Fruit fly (Drosophila melanogaster) whole organism, adult: ENCODE measurements around the gene CG3226.

Experiments
- CG11617 ChIP-seq: fragments of 200-800 bp; sonication (Bioruptor generic); optimal IDR thresholded peaks from 2 replicates; lab custom pipeline; 2017; ENCODE audit warnings: mild to moderate bottlenecking, missing biosample characterization, missing genetic modification reagents, missing genetic modification characterization
- CG12768 ChIP-seq: fragments of 200-800 bp; sonication (Bioruptor generic); optimal IDR thresholded peaks from 2 replicates; lab custom pipeline; 2017; ENCODE audit warnings: missing biosample characterization, missing genetic modification characterization, mild to moderate bottlenecking, moderate library complexity, missing genetic modification reagents
- CG14711 ChIP-seq: fragments of 200-800 bp; sonication (Bioruptor generic); optimal IDR thresholded peaks from 2 replicates; lab custom pipeline; 2018; ENCODE audit warnings: missing biosample characterization, mild to moderate bottlenecking, missing genetic modification characterization, moderate library complexity
- CG1620 ChIP-seq: fragments of 200-800 bp; sonication (Bioruptor generic); optimal IDR thresholded peaks from 2 replicates; lab custom pipeline; 2016; ENCODE audit warnings: missing biosample characterization, missing genetic modification characterization
- CG33017 ChIP-seq: fragments of 200-800 bp; sonication (Bioruptor generic); optimal IDR thresholded peaks from 2 replicates; lab custom pipeline; 2018; ENCODE audit warnings: missing biosample characterization, mild to moderate bottlenecking, missing genetic modification characterization, moderate library complexity
- CG5204 ChIP-seq: fragments of 200-800 bp; sonication (Bioruptor generic); optimal IDR thresholded peaks from 2 replicates; lab custom pipeline; 2016; ENCODE audit warnings: missing biosample characterization, missing genetic modification characterization
- CG7045 ChIP-seq: fragments of 200-800 bp; sonication (Bioruptor generic); optimal IDR thresholded peaks from 2 replicates; lab custom pipeline; 2017; ENCODE audit warnings: missing biosample characterization, mild to moderate bottlenecking, missing genetic modification characterization
- CG7101 ChIP-seq: fragments of 200-800 bp; sonication (Bioruptor generic); optimal IDR thresholded peaks from 2 replicates; lab custom pipeline; 2018; ENCODE audit warnings: missing biosample characterization, mild to moderate bottlenecking, missing genetic modification characterization, moderate library complexity
- Clk ChIP-seq: fragments of 200-800 bp; sonication (Bioruptor generic); optimal IDR thresholded peaks from 2 replicates; lab custom pipeline; 2017; ENCODE audit warnings: missing biosample characterization, missing genetic modification characterization
- Crg-1 ChIP-seq: fragments of 200-800 bp; sonication (Bioruptor generic); optimal IDR thresholded peaks from 2 replicates; lab custom pipeline; 2016; ENCODE audit warnings: missing biosample characterization, missing genetic modification characterization
- Hr96 ChIP-seq: fragments of 200-800 bp; sonication (Bioruptor generic); optimal IDR thresholded peaks from 2 replicates; lab custom pipeline; 2016; ENCODE audit warnings: missing biosample characterization, missing genetic modification characterization
- Mnt ChIP-seq: fragments of 200-800 bp; sonication (Bioruptor generic); optimal IDR thresholded peaks from 2 replicates; lab custom pipeline; 2016; ENCODE audit warnings: missing biosample characterization, mild to moderate bottlenecking, missing genetic modification characterization
- bab1 ChIP-seq: fragments of 200-800 bp; sonication (Bioruptor generic); optimal IDR thresholded peaks from 3 replicates; lab custom pipeline; 2019; ENCODE audit warnings: missing biosample characterization, mild to moderate bottlenecking, missing genetic modification characterization, moderate library complexity
- cic ChIP-seq: fragments of 200-800 bp; sonication (Bioruptor generic); optimal IDR thresholded peaks from 2 replicates; lab custom pipeline; 2017; ENCODE audit warnings: missing biosample characterization, mild to moderate bottlenecking, missing genetic modification characterization, moderate library complexity
- cnc ChIP-seq, 2 experiments: fragments of >200 bp; optimal IDR thresholded peaks; 2 replicates each; lab custom pipeline; 2017
- kay ChIP-seq: fragments of 200-800 bp; sonication (Bioruptor generic); peaks from one replicate; lab custom pipeline; 2016; ENCODE audit warnings: missing biosample characterization, missing genetic modification characterization, borderline replicate concordance
- ovo ChIP-seq: fragments of 200-800 bp; sonication (Bioruptor generic); optimal IDR thresholded peaks from 2 replicates; lab custom pipeline; 2016; ENCODE audit warnings: missing biosample characterization, missing genetic modification characterization
- pad ChIP-seq: fragments of 200-800 bp; sonication (Bioruptor generic); optimal IDR thresholded peaks from 3 replicates; lab custom pipeline; 2017; ENCODE audit warnings: missing biosample characterization, missing genetic modification characterization, mild to moderate bottlenecking, moderate library complexity, missing genetic modification reagents
- tj ChIP-seq: fragments of 200-800 bp; sonication (Bioruptor generic); optimal IDR thresholded peaks from 3 replicates; lab custom pipeline; 2017; ENCODE audit warnings: missing biosample characterization, mild to moderate bottlenecking, missing genetic modification characterization, moderate library complexity
- toe ChIP-seq: fragments of 200-800 bp; sonication (Bioruptor generic); optimal IDR thresholded peaks from 2 replicates; lab custom pipeline; 2016; ENCODE audit warnings: missing biosample characterization, missing genetic modification characterization

CG3226 gene

DNA sequence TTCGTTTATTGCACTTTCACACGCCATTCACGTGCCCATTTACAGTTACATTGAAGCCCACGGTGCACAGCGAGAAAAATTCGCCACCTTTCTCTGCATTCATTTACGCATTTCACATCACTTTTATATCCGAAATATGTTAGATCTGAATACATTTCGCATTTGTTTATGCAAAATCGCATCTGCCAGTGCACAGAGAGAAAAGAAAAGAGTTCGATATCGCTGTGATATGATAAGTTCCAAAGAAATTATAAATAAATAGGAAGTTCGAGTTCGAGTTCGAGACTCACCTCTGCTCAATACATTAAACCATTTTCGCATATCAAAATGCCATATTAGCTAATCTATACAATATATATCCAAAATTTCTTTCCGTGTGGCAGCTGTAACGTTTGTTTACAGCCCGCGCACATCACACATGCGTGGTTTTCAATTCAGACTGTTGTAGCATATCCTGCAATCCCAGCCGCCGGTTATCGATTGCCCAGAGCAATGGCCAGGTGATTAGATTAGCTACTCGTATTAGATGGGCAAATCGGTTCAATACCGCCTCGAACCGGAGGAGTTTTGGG lies 2.1 kb upstream of the CG3226 start:
- TF ChIP-seq CG11617 (peak; percentile 96), Hr96 (peak; percentile 87), cnc (optimal IDR thresholded peaks at IDR 0.05; lab: Kevin White, UChicago) (no peak), Crg-1 (GFP tag; lab: Kevin White, UChicago) (peak; percentile 85), bab1 (GFP tag; lab: Kevin White, UChicago) (peak; percentile 88), Mnt (GFP tag; lab: Kevin White, UChicago) (peak; percentile 89), CG7101 (peak; percentile 93), CG5204 (peak; percentile 86), CG14711 (peak; percentile 83), CG12768 (GFP tag; lab: Kevin White, UChicago) (peak; percentile 89), CG7045 (GFP tag; lab: Kevin White, UChicago) (peak; percentile 87), cic (GFP tag; lab: Kevin White, UChicago) (peak; percentile 79), Clk (GFP tag; lab: Kevin White, UChicago) (peak; percentile 62), ovo (GFP tag; lab: Kevin White, UChicago) (peak; percentile 98), CG33017 (peak; percentile 84), pad (GFP tag; lab: Kevin White, UChicago) (peak; percentile 81), toe (GFP tag; lab: Kevin White, UChicago) (peak; percentile 74), CG1620 (GFP tag; lab: Kevin White, UChicago) (peak; percentile 74), tj (GFP tag; lab: Kevin White, UChicago) (peak; percentile 69), kay (GFP tag; lab: Kevin White, UChicago) (no peak)

DNA sequence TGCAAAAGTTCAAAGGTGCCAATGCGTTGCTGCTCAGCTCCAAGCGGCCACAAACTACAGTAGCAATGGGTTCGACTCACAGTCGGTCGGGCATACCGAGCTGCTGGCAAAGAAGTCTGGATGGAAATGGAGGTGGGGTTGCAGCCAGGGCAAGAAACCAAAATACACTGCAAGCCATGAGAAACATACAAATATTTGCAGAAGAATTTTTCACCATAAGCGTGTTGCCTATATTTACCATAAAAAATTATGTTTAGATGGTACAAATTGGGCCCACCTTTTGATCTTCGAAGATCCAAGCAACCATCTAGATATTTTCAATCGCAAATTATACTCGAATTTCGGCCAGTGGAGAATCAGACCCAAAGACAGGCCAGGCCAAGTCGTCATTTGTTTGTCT lies 7.2 kb downstream of the CG3226 start:
- TF ChIP-seq CG5204 (no peak), tj (GFP tag; lab: Kevin White, UChicago) (no peak), CG12768 (GFP tag; lab: Kevin White, UChicago) (no peak), pad (GFP tag; lab: Kevin White, UChicago) (no peak), cic (GFP tag; lab: Kevin White, UChicago) (no peak), CG33017 (no peak), CG1620 (GFP tag; lab: Kevin White, UChicago) (no peak), CG11617 (no peak), bab1 (GFP tag; lab: Kevin White, UChicago) (no peak)

DNA sequence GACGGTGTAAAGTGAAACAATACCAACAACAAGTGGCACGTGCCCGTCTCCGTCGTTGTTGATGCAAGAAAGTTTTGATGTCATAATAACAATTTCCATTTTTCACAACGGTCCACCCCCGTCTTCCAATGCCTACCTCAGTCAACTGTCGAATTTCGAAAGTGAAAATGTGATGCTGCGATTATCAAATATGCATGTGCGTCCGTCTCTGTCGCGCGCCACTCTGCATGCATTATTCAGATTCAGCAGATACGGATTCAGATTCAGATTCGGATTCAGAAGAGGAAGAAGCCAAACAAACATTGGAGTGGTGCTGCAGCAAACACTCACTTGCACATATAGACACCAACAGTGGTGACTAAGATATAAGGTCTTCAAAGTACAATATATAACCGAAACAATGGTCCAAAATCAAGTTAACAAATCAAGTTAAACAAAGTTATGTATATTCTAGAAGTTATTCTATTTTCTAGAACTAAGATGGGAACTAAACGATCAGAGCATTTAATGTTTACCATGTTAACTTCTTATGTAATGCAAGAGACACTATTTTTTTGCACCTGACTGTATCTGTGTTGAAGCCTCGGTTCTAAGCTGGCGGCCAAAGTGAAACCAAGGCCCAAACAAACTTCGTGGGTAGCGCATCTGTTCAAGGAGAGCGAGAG lies 11.3 kb downstream of the CG3226 start:
- TF ChIP-seq CG14711 (peak; percentile 3), tj (GFP tag; lab: Kevin White, UChicago) (peak; percentile 0), Crg-1 (GFP tag; lab: Kevin White, UChicago) (no peak), CG7101 (peak; percentile 11), cnc (optimal IDR thresholded peaks at IDR 0.05; lab: Kevin White, UChicago) (no peak)

DNA sequence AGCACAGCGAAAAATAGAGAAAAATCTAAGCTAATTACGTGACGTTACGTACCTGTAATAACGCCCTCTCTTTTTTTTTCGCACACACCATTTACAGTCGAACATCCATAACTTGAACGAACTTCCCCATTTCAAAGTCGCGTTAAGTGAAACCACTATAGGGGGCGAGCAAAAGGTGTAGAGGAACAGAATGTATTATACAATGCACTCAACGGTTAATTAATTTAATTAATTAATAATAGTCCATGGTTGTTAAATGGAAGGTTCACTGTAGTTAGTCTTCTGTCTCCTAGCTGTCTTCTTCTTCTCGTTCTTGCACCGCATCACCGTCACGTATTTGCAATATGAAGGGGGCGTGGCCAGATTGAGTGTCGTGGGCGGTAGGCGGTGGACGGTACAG lies 12.4 kb downstream of the CG3226 start:
- TF ChIP-seq CG12768 (GFP tag; lab: Kevin White, UChicago) (no peak), Hr96 (peak; percentile 47), CG5204 (peak; percentile 4), bab1 (GFP tag; lab: Kevin White, UChicago) (peak; percentile 88), cnc (optimal IDR thresholded peaks at IDR 0.05; lab: Kevin White, UChicago) (no peak), CG7101 (peak; percentile 72), cic (GFP tag; lab: Kevin White, UChicago) (no peak), CG11617 (peak; percentile 1), CG14711 (peak; percentile 57), Crg-1 (GFP tag; lab: Kevin White, UChicago) (no peak), CG1620 (GFP tag; lab: Kevin White, UChicago) (peak; percentile 22)

DNA sequence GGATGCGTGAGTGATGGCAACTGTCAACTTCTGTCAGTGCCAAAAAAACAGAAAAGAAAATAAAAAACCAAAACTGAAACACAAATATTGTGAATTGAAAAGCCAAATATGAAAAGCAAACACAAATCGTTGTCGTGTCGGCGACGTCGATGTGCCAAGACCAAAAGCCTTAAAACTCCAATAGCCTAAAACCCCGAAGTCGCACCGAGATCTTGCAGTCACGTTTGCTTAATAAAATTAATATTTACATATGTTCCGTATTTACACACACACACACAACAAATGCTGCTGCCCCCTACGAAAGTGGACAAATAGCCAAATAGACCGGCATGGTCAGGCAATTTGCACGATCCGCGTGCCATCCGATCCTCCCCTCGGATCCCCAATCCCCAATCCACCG lies 15.9 kb downstream of the CG3226 start:
- no peak for TF ChIP-seq toe (GFP tag; lab: Kevin White, UChicago)
- TF ChIP-seq CG14711 = no peak
- TF ChIP-seq CG12768 (GFP tag; lab: Kevin White, UChicago) = no peak
- TF ChIP-seq tj (GFP tag; lab: Kevin White, UChicago) = no peak
- TF ChIP-seq CG5204 = no peak
- no peak for TF ChIP-seq Mnt (GFP tag; lab: Kevin White, UChicago)
- no peak for TF ChIP-seq Hr96
- no peak for TF ChIP-seq CG1620 (GFP tag; lab: Kevin White, UChicago)
- TF ChIP-seq Crg-1 (GFP tag; lab: Kevin White, UChicago) = no peak
- no peak for TF ChIP-seq CG33017
- TF ChIP-seq kay (GFP tag; lab: Kevin White, UChicago) = no peak
- no peak for TF ChIP-seq cnc (optimal IDR thresholded peaks at IDR 0.05; lab: Kevin White, UChicago)
- no peak for TF ChIP-seq bab1 (GFP tag; lab: Kevin White, UChicago)
- TF ChIP-seq CG7101 = no peak
- no peak for TF ChIP-seq Clk (GFP tag; lab: Kevin White, UChicago)
- TF ChIP-seq CG7045 (GFP tag; lab: Kevin White, UChicago) = no peak
- TF ChIP-seq ovo (GFP tag; lab: Kevin White, UChicago) = no peak
- no peak for TF ChIP-seq CG11617
- TF ChIP-seq cic (GFP tag; lab: Kevin White, UChicago) = no peak
- no peak for TF ChIP-seq pad (GFP tag; lab: Kevin White, UChicago)

DNA sequence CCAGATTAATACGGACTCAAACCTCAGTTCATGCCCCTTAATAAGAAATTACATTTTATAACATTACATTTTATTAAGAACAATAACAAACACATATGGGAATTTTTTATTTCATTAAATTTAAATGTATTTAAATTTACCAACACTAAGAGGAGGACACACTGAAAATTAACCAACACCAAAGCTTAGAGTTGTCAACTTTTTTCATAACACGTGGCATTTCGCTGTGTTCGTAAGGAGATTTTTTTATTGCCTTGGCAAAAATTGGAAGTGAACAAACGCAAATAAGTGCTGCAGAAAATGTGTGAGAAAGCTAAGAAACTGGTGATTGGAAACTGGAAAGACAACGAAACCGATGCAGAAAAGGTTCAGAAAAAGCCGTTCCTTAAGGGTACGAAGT lies 20.4 kb downstream of the CG3226 start, which contains the start of gene CG14443:
TSS of gene CG14443 (plus strand) at position 301 of the 400 bp plus-strand sequence.
- no peak for TF ChIP-seq ovo (GFP tag; lab: Kevin White, UChicago)
- no peak for TF ChIP-seq pad (GFP tag; lab: Kevin White, UChicago)
- no peak for TF ChIP-seq CG5204
- TF ChIP-seq CG7101 = no peak
- no peak for TF ChIP-seq Hr96
- TF ChIP-seq Mnt (GFP tag; lab: Kevin White, UChicago) = no peak
- no peak for TF ChIP-seq Crg-1 (GFP tag; lab: Kevin White, UChicago)
